Fruit fly (Drosophila melanogaster): ENCODE data around the gene axed.

axed gene

DNA sequence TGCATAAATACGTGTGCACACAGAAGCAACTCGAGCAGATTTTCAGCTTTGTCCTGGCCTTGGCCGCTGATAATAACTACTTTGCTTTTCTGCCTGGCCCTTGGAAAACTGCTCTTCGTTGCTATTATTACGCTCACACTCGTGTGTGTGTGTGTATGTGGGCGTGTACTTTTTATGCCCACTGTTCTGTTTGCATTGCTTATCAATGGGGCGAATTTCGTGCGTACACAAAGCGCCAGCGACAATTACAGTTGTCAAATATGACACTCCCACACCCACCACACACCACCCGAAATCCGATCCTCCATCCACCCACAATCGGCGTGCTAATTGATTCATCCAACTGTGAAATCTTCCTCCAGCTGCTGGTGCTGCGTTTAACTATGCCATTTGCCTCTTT lies 3.5 kb downstream of the axed start (continued):
- peak; percentile 18 for TF ChIP-seq CG18599 (GFP tag; optimal IDR thresholded peaks at IDR 0.05)
- TF ChIP-seq Hand (GFP tag; optimal IDR thresholded peaks at IDR 0.05), result no peak
- no peak for TF ChIP-seq gt (GFP tag; IDR thresholded peaks at IDR 0.05)
- TF ChIP-seq sr (GFP tag; IDR thresholded peaks at IDR 0.05), result 0 out of 3 replicates have a peak, but pooled peaks have one; percentile 36
- TF ChIP-seq Hmx (GFP tag; optimal IDR thresholded peaks at IDR 0.05), result no peak
- no peak for TF ChIP-seq Mes4 (GFP tag; optimal IDR thresholded peaks at IDR 0.05)
- TF ChIP-seq CG9797 (GFP tag; optimal IDR thresholded peaks at IDR 0.05), result no peak
- no peak for TF ChIP-seq toy (GFP tag; IDR thresholded peaks at IDR 0.05)
- TF ChIP-seq PHDP (tag; optimal IDR thresholded peaks at IDR 0.05), result peak; percentile 9
- TF ChIP-seq Fer3 (tag; optimal IDR thresholded peaks at IDR 0.05), result peak; percentile 18
- TF ChIP-seq CG10274 (GFP tag; optimal IDR thresholded peaks at IDR 0.05), result no peak
- TF ChIP-seq stwl (tag; optimal IDR thresholded peaks at IDR 0.05), result no peak
- TF ChIP-seq CG18011 (GFP tag; optimal IDR thresholded peaks at IDR 0.05), result no peak
- TF ChIP-seq Rfx (GFP tag; IDR thresholded peaks at IDR 0.05), result peak; percentile 54
- TF ChIP-seq CG11247 (GFP tag; IDR thresholded peaks at IDR 0.05), result peak; percentile 45; the same call in 1 of the 2 replicates
- TF ChIP-seq chinmo (GFP tag; IDR thresholded peaks at IDR 0.05; ENCODE audit: partially characterized antibody), result 0 out of 4 replicates have a peak, but pooled peaks have one; percentile 20
- TF ChIP-seq Hr51 (GFP tag; optimal IDR thresholded peaks at IDR 0.05), result no peak
- TF ChIP-seq CG15269 (tag; optimal IDR thresholded peaks at IDR 0.05), result peak; percentile 15
- TF ChIP-seq ash1 (GFP tag; optimal IDR thresholded peaks at IDR 0.05), result no peak
- no peak for TF ChIP-seq Dp (GFP tag; optimal IDR thresholded peaks at IDR 0.05)
- TF ChIP-seq BtbVII (GFP tag; optimal IDR thresholded peaks at IDR 0.05), result no peak
- TF ChIP-seq CG12769 (tag; optimal IDR thresholded peaks at IDR 0.05), result peak; percentile 18
- no peak for TF ChIP-seq fd3F (GFP tag; optimal IDR thresholded peaks at IDR 0.05)
- no peak for TF ChIP-seq z (GFP tag; IDR thresholded peaks at IDR 0.05)
- no peak for TF ChIP-seq CG17328 (GFP tag; IDR thresholded peaks at IDR 0.05)
- no peak for TF ChIP-seq trem (tag; optimal IDR thresholded peaks at IDR 0.05)
- no peak for TF ChIP-seq chm (GFP tag; IDR thresholded peaks at IDR 0.05)
- no peak for TF ChIP-seq CG6854 (GFP tag; optimal IDR thresholded peaks at IDR 0.05)
- TF ChIP-seq CG6654 (GFP tag; optimal IDR thresholded peaks at IDR 0.05), result no peak
- TF ChIP-seq Med (GFP tag), result peak; percentile 76
- TF ChIP-seq ERR (GFP tag; optimal IDR thresholded peaks at IDR 0.05), result no peak
- TF ChIP-seq ci (GFP tag; IDR thresholded peaks at IDR 0.05), result peak; percentile 74
- TF ChIP-seq Chrac-16 (GFP tag; optimal IDR thresholded peaks at IDR 0.05), result no peak
- peak; percentile 52; the same call in 1 of the 3 replicates for TF ChIP-seq CG11695 (GFP tag; IDR thresholded peaks at IDR 0.05)
- TF ChIP-seq Dll (GFP tag; IDR thresholded peaks at IDR 0.05; ENCODE audit: partially characterized antibody), result no peak
- no peak for TF ChIP-seq Poxn (GFP tag; IDR thresholded peaks at IDR 0.05)
- peak; percentile 44 for TF ChIP-seq vvl (GFP tag; IDR thresholded peaks at IDR 0.05)
- no peak for TF ChIP-seq pan (optimal IDR thresholded peaks at IDR 0.05)
- TF ChIP-seq pan (GFP tag; optimal IDR thresholded peaks at IDR 0.05 in 1 of 2, IDR thresholded peaks at IDR 0.05 in 1 of 2), result peak in 1 of 2 experiments; percentile 55
- TF ChIP-seq otp (GFP tag; IDR thresholded peaks at IDR 0.05), result peak; percentile 52; the same call in 1 of the 3 replicates
- TF ChIP-seq CG1603 (tag; optimal IDR thresholded peaks at IDR 0.05), result peak; percentile 37
- TF ChIP-seq CG2875 (GFP tag; optimal IDR thresholded peaks at IDR 0.05), result peak; percentile 15
- TF ChIP-seq CG8290 (GFP tag; optimal IDR thresholded peaks at IDR 0.05), result no peak
- TF ChIP-seq CG8290 (tag; optimal IDR thresholded peaks at IDR 0.05), result peak in 1 of 2 experiments; percentile 53
- TF ChIP-seq CG10543 (GFP tag; optimal IDR thresholded peaks at IDR 0.05), result peak; percentile 18
- no peak for TF ChIP-seq pnt (GFP tag; optimal IDR thresholded peaks at IDR 0.05)
- peak; percentile 25; the same call in 1 of the 2 replicates for TF ChIP-seq slbo (GFP tag; IDR thresholded peaks at IDR 0.05)
- peak; percentile 23 for TF ChIP-seq CG2678 (tag; optimal IDR thresholded peaks at IDR 0.05)
- TF ChIP-seq CG10654 (GFP tag; optimal IDR thresholded peaks at IDR 0.05), result no peak
- TF ChIP-seq CG12071 (GFP tag; optimal IDR thresholded peaks at IDR 0.05), result peak; percentile 54
- no peak for TF ChIP-seq CG16863 (GFP tag; optimal IDR thresholded peaks at IDR 0.05)

All from whole organism, embryonic.